Fruit fly (Drosophila melanogaster) whole organism, pupa: Measurements from ENCODE around the gene CG31347.

ENCODE experiments used
- CG10348 ChIP-seq: fragments of 200-800 bp; sonication (Bioruptor generic); IDR thresholded peaks from 2 replicates; pipeline ENCODE4 v1.3.6; 2022; ENCODE audit warnings: missing biosample characterization, missing genetic modification characterization
- CG13204 ChIP-seq: fragments of 200-800 bp; sonication (Bioruptor generic); optimal IDR thresholded peaks from 2 replicates; lab custom pipeline; 2018; ENCODE audit warnings: missing biosample characterization, mild to moderate bottlenecking, missing genetic modification characterization, moderate library complexity
- CG15710 ChIP-seq: fragments of 200-800 bp; sonication (Bioruptor generic); optimal IDR thresholded peaks from 2 replicates; lab custom pipeline; 2018; ENCODE audit warnings: missing biosample characterization, mild to moderate bottlenecking, missing genetic modification characterization, moderate library complexity
- CG17806 ChIP-seq: fragments of 200-800 bp; sonication (Bioruptor generic); optimal IDR thresholded peaks from 2 replicates; lab custom pipeline; 2018; ENCODE audit warnings: missing biosample characterization, mild to moderate bottlenecking, missing genetic modification characterization, moderate library complexity
- CG32121 ChIP-seq: fragments of 200-800 bp; sonication (Bioruptor generic); IDR thresholded peaks from 2 replicates; pipeline ENCODE4 v1.3.6; 2022; ENCODE audit warnings: missing biosample characterization, missing genetic modification characterization
- CG34367 ChIP-seq: fragments of 200-800 bp; sonication (Bioruptor generic); optimal IDR thresholded peaks from 2 replicates; lab custom pipeline; 2018; ENCODE audit warnings: missing biosample characterization, mild to moderate bottlenecking, missing genetic modification characterization
- CG4496 ChIP-seq: fragments of 200-800 bp; sonication (Bioruptor generic); IDR thresholded peaks from 3 replicates; pipeline ENCODE4 v1.3.6; 2022; ENCODE audit warnings: missing biosample characterization, missing genetic modification characterization
- CG8159 ChIP-seq: fragments of 200-800 bp; sonication (Bioruptor generic); optimal IDR thresholded peaks from 3 replicates; lab custom pipeline; 2018; ENCODE audit warnings: missing biosample characterization, mild to moderate bottlenecking, missing genetic modification characterization, moderate library complexity
- CG9948 ChIP-seq: fragments of 200-800 bp; sonication (Bioruptor generic); optimal IDR thresholded peaks from 2 replicates; lab custom pipeline; 2018; ENCODE audit warnings: missing biosample characterization, mild to moderate bottlenecking, missing genetic modification characterization, moderate library complexity
- D1 ChIP-seq: fragments of 200-800 bp; sonication (Bioruptor generic); optimal IDR thresholded peaks from 2 replicates; lab custom pipeline; 2018; ENCODE audit warnings: missing biosample characterization, mild to moderate bottlenecking, missing genetic modification characterization, moderate library complexity
- EcR ChIP-seq: fragments of 200-800 bp; sonication (Bioruptor generic); optimal IDR thresholded peaks from 3 replicates; lab custom pipeline; 2019; ENCODE audit warnings: missing biosample characterization, missing genetic modification characterization, mild to moderate bottlenecking, moderate library complexity, missing genetic modification reagents
- fd96Ca ChIP-seq: fragments of 200-800 bp; sonication (Bioruptor generic); IDR thresholded peaks from 3 replicates; pipeline ENCODE4 v1.3.6; 2022; ENCODE audit warnings: missing biosample characterization, missing genetic modification characterization
- gl ChIP-seq: fragments of 200-800 bp; sonication (Bioruptor generic); optimal IDR thresholded peaks from 2 replicates; lab custom pipeline; 2018; ENCODE audit warnings: missing biosample characterization, mild to moderate bottlenecking, missing genetic modification characterization

DNA sequence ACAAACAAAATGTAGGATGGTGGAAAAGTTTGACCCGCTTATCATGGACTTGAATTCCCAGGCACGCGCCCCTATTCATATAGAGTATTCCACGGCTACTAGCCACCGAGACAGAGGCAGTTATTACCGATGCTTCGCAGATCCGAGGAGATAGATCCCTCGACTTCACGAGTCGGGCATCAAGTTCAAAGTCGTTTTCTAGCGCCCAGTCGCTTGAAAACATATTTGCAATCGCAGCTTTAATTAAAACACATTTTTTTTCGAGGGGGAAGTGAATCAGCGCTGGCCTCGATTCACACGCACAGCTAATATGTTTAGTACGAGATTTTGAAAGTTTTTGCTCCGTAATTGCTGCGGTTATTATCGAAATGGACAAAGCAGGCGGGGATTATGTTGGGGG is 22.9 kb upstream of the CG31347 start:
- TF ChIP-seq CG9948 (tag; lab: Kevin White, UChicago): no peak
- TF ChIP-seq D1 (tag; lab: Kevin White, UChicago): no peak
- no peak for TF ChIP-seq CG8159 (tag; lab: Kevin White, UChicago)
- TF ChIP-seq CG13204 (GFP tag; lab: Kevin White, UChicago): no peak
- TF ChIP-seq EcR (GFP tag; lab: Kevin White, UChicago): no peak
- no peak for TF ChIP-seq fd96Ca (GFP tag; lab: Robert Waterston, UW)
- TF ChIP-seq CG34367 (tag; lab: Kevin White, UChicago): no peak
- TF ChIP-seq CG32121 (GFP tag; lab: Robert Waterston, UW): no peak
- TF ChIP-seq CG17806: no peak
- 0 out of 3 replicates have a peak, but pooled peaks have one; percentile 13 for TF ChIP-seq CG4496 (GFP tag; lab: Robert Waterston, UW)
- no peak for TF ChIP-seq CG10348 (GFP tag; lab: Robert Waterston, UW)
- no peak for TF ChIP-seq CG15710 (tag; lab: Kevin White, UChicago)
- TF ChIP-seq gl: no peak
